Fruit fly (Drosophila melanogaster): ENCODE results near the gene CG17768.

CG17768 gene

DNA sequence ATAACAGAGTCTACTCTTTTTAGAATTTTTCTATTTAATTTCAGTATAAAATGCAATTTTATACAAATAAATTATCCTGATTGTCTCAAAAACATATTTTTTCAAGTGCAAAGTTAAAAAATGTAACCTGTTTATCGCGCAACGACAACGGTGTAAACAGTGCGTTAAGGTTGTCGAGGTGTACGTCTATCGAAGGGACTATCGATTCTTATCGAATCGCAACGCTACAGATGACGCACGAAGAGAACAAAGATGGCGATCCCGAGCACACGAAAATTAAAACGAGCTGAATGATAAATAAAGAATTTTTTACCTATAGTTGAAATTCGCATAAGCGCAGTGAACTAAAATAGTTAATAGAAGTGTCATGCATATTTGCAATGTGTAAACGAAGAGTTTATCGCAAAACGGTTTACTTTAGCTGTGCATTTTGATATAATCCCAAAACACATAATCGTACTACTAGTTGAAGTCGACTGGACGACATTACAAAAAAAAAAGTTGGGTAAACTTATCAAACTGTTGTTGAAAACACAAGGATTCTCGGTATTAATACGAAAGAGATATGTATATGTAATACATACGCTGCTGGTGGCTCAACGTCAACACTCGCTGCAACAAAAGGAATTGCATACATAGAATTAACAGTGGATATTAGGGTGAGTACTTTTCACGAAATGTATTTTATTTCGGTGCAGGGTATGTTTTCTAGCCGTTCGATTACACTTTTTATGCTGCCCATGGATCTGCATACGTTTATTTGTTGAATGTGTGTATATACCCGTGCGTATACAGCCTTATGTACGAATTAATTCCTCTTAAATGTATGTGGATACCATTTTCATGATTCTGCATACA is 16.9 kb downstream of the CG17768 start, which contains the start of gene da:
TSS of gene da (plus strand) at position 237 of the 858 bp plus-strand sequence.
- TF ChIP-seq pan (optimal IDR thresholded peaks at IDR 0.05) (no peak), EcR (GFP tag; optimal IDR thresholded peaks at IDR 0.05) (no peak), usp (GFP tag; optimal IDR thresholded peaks at IDR 0.05) (no peak), Dll (optimal IDR thresholded peaks at IDR 0.05) (no peak), psq (optimal IDR thresholded peaks at IDR 0.05) (no peak), CG8478 (optimal IDR thresholded peaks at IDR 0.05) (no peak)

DNA sequence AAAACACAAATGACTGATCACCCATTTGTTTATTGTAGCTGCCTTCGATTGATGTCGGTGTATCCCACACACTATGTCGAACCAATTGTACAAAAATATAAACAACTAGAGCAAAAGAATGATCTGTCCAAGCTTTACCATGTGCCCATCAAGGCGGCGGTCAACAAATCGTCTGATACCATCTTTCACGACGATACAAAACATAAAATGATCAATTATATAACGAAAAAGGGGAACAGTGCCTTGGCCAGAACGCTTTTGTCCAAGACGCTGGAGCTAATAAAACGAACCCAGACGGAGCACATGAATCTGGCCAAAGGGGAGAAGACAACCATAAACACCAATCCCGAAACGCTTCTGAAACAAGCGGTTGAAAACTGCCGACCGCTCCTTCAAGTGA is 18.2 kb downstream of the CG17768 start:
- no peak for TF ChIP-seq pan (optimal IDR thresholded peaks at IDR 0.05)
- TF ChIP-seq psq (optimal IDR thresholded peaks at IDR 0.05): no peak
- no peak for TF ChIP-seq Dll (optimal IDR thresholded peaks at IDR 0.05)
- TF ChIP-seq EcR (GFP tag; optimal IDR thresholded peaks at IDR 0.05): no peak
- no peak for TF ChIP-seq CG8478 (optimal IDR thresholded peaks at IDR 0.05)
- no peak for TF ChIP-seq usp (GFP tag; optimal IDR thresholded peaks at IDR 0.05)

DNA sequence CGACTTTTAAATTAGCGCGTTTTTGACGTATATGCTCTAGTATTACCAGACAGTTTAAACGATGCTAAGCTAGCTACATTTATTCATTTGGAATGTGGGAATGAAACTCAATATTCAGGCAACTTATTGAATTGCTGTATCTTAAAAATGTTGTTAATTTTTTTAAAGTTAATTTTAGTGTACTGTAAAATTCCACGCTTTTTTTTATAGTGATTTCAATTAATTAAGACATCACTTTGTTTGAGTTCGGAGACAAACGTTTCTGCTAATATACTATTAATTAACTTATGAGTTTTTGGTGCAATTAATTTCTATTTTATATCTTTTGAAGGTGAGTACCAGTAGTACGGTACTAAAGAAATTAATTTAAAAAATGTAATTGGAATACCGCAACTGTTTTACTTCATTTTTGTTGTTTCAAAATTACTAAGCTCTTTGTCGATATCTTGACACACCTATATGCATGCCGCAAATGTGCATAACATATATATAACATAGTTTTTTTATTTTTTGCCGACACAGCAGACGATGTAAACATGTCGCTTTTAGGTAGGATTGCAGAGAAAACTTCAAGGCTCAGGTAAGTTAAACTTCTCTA is 18.7 kb downstream of the CG17768 start, which contains the start of the genes Cdk1 and mRpS7:
TSS of gene Cdk1 (minus strand) at position 55 of the 598 bp plus-strand sequence.
TSS of gene mRpS7 (plus strand) at position 455 of the 598 bp plus-strand sequence.
- TF ChIP-seq Dll (optimal IDR thresholded peaks at IDR 0.05) (no peak), pan (optimal IDR thresholded peaks at IDR 0.05) (no peak), EcR (GFP tag; optimal IDR thresholded peaks at IDR 0.05) (no peak), usp (GFP tag; optimal IDR thresholded peaks at IDR 0.05) (no peak), CG8478 (optimal IDR thresholded peaks at IDR 0.05) (no peak), psq (optimal IDR thresholded peaks at IDR 0.05) (no peak)

DNA sequence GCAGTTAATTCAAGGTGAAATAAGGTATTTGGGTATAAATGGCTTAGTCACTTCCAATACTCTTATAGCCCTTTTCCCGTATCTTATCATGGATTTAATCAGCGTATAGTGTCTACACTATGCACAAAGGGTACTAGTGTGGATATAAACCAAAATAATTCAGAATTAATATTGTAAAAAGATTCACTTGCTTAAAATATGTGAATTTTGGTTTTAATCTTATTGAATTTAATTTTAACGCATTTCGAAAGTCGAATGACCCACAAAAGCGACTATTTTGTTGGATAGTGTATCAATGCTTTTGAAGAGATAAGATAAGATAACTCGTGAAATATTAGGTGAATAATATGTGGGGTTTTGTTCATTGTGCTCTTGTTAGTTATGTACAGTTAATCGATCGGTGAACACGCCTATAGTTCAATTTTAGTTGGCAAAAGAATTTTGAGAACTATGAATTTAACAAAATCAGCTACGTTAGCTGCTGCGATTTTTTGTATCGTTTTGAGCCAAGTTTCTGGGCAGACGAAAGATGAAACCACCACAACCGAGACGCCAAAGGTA is 23.0 kb downstream of the CG17768 start, which contains the start of gene CG5096:
TSS of gene CG5096 (plus strand) at position 374 of the 561 bp plus-strand sequence.
- TF ChIP-seq Dll (optimal IDR thresholded peaks at IDR 0.05) (no peak), psq (optimal IDR thresholded peaks at IDR 0.05) (no peak), usp (GFP tag; optimal IDR thresholded peaks at IDR 0.05) (no peak), EcR (GFP tag; optimal IDR thresholded peaks at IDR 0.05) (no peak), pan (optimal IDR thresholded peaks at IDR 0.05) (no peak), CG8478 (optimal IDR thresholded peaks at IDR 0.05) (no peak)

DNA sequence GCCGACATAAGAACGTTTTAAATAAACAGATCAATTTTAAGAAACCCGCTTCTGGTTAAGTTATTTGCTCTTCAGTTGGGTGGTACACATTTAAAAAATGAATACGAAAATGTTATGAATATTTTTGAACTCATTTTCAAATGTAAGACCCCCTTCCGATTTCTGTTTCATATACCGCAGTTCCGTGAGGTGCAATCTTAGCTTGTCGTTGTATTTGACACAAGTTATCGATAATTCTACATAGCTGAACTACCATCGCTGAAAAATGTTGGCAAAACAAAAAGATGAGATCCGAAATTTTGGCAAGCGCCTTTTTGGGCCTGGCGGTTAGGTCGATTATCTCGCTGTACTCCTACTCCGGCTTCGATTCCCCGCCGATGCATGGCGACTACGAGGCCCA is 25.1 kb downstream of the CG17768 start, which contains the start of gene gny:
TSS of gene gny (plus strand) at position 239 of the 400 bp plus-strand sequence.
- no peak for TF ChIP-seq pan (optimal IDR thresholded peaks at IDR 0.05)
- no peak for TF ChIP-seq CG8478 (optimal IDR thresholded peaks at IDR 0.05)
- TF ChIP-seq Dll (optimal IDR thresholded peaks at IDR 0.05): no peak
- TF ChIP-seq usp (GFP tag; optimal IDR thresholded peaks at IDR 0.05): no peak
- TF ChIP-seq EcR (GFP tag; optimal IDR thresholded peaks at IDR 0.05): no peak
- TF ChIP-seq psq (optimal IDR thresholded peaks at IDR 0.05): no peak

DNA sequence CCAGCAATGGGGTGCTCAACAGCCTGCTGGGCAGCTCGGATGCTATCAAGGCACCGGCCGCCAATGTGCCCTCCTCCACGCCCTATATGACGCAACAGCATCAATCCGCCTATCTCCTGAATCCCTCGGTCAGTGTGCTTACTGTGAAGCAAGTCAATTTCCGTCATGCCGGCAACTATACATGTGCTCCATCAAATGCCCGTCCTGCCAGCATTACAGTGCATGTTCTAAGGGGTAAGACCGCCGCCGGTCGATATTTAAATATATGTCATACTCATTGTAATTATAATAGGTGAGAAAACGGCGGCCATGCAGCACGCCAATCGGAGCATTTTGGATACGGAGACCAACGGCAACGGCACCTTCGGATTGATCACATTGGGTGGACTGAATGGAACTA is 26.4 kb downstream of the CG17768 start:
- TF ChIP-seq usp (GFP tag; optimal IDR thresholded peaks at IDR 0.05) (no peak), EcR (GFP tag; optimal IDR thresholded peaks at IDR 0.05) (no peak), CG8478 (optimal IDR thresholded peaks at IDR 0.05) (no peak), Dll (optimal IDR thresholded peaks at IDR 0.05) (no peak), pan (optimal IDR thresholded peaks at IDR 0.05) (no peak), psq (optimal IDR thresholded peaks at IDR 0.05) (no peak)

DNA sequence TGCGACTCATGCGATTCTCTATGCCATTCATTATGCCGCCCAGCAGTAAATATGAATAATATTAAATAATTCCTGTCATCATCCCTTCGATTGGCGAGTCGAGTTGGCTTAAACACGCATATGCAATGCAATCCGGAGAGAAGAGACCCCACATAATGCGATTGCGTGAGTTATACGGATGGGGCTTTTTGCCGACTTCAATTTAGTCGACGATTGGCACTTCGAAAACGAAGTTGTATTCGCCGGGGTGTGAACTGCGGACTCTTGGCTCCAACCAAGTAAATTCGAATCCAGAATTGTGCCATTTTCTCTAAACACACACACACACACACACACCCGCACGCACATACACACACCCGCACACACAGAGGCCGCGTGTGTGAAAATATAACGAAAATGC is 28.7 kb downstream of the CG17768 start:
- no peak for TF ChIP-seq psq (optimal IDR thresholded peaks at IDR 0.05)
- peak; percentile 2 for TF ChIP-seq pan (optimal IDR thresholded peaks at IDR 0.05)

DNA sequence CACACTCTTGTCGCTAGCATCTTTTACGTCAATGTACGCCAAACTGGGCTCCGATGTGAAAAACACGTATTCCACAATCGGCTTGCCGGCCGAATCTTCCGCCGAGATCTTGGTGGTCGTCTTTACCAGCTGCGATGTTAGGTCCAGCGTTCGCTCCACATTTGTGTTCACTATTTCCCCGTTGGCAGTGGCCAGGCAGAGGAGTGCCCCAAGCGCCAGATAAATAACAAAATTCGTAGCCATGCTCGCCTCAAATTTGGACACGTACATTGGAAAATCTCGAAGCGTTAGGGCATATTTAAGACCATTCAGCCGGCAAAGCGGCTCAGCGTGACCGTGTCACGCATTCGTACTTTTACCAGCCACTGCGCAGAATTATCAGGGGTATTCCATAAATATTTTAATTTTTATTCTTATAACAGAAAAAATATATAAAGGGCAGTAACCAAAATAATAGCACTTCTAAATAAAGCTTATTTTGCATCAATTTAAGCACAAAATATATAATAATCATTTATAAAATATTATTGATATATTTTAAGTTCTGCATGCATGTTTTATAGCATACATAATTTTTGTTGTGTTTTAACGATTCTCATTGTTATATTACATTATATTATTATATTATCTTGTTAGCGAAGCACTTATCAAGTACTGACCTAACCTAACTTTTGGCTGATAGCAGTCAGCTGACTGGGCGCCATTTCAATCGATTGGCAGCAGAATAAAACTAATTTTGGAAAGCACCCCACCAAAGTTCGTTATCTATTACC is 29.4 kb downstream of the CG17768 start, which contains the start of the genes CG33303 and dpr19:
TSS of gene CG33303 (minus strand) at position 294 of the 773 bp plus-strand sequence.
TSS of gene dpr19 (plus strand) at position 705 of the 773 bp plus-strand sequence.
- TF ChIP-seq pan (optimal IDR thresholded peaks at IDR 0.05) (peak; percentile 21), EcR (GFP tag; optimal IDR thresholded peaks at IDR 0.05) (no peak)

DNA sequence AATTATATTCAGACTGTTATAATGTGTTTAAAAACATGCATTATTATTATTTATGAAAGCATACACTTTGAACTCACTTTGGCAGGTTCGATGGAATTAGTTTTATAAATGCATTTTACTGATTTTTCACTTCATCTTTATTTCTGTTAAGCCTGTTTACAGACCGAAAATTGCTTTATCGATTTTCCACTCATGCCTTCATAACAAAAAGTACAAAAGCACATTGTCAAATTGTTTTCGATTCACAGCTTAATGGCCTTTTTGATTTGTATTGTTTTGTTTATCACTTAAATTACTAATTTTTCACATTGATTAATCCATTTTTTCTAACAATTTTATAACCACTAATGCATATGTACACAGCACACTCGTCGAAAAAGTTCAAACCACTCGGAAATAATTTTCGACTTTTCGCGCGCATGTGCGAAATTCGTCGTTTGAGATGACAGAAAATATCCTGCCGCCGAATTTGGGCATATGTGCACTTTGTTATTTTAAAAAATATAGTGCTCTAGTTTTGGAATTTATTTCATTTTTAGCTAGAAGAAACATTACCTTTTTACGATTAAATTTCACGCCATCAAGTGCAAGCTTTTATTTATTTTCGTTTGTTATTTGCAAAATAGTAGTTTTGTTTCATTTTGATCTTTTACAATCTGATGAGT is 31.3 kb downstream of the CG17768 start, which contains the start of gene rho-5:
TSS of gene rho-5 (minus strand) at position 296 of the 665 bp plus-strand sequence.
- no peak for TF ChIP-seq EcR (GFP tag; optimal IDR thresholded peaks at IDR 0.05)
- TF ChIP-seq psq (optimal IDR thresholded peaks at IDR 0.05): no peak
- no peak for TF ChIP-seq CG8478 (optimal IDR thresholded peaks at IDR 0.05)
- no peak for TF ChIP-seq Dll (optimal IDR thresholded peaks at IDR 0.05)
- TF ChIP-seq usp (GFP tag; optimal IDR thresholded peaks at IDR 0.05): no peak
- no peak for TF ChIP-seq pan (optimal IDR thresholded peaks at IDR 0.05)

DNA sequence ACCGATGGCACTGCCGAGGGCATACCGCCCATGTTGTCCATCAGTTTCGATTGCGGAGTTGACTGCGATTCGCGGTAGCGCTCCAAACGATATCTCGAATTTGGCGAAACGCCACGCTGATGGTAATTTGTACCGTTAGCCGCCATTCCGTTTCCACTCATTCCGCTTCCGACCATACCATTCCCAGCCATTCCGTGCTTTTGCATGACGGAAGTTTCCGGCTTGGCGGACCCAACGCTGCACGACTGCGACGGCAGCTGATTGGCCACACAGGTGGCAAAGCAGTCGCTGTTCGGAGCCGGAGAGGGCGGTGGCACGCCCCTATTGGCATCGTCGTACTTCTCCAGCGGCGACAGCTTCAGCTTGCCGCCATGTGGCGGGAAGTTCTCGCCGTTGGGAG is 32.7 kb downstream of the CG17768 start:
- TF ChIP-seq Dll (optimal IDR thresholded peaks at IDR 0.05) (no peak), usp (GFP tag; optimal IDR thresholded peaks at IDR 0.05) (no peak), CG8478 (optimal IDR thresholded peaks at IDR 0.05) (no peak), psq (optimal IDR thresholded peaks at IDR 0.05) (no peak), EcR (GFP tag; optimal IDR thresholded peaks at IDR 0.05) (no peak), pan (optimal IDR thresholded peaks at IDR 0.05) (no peak)

DNA sequence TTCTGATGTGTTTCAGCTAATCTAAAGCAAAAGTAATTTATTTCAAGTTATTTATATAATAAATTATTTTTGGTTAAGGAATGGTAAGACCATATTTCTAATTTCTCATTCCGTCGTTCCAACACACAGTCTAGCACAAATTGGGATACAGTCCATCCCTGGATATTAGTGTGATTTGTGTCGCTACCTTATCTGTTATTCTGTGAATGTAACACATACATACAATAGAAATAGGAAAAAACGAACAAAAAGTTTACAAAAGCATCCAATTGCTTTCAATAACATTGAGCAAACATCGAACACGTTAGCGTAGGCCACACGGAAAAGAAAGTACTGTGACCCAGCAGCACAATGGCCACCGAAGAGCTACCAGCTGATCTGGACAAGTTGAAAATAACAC is 38.5 kb downstream of the CG17768 start, which contains the start of gene CG5056:
TSS of gene CG5056 (plus strand) at position 168 of the 400 bp plus-strand sequence.
- TF ChIP-seq Dll (optimal IDR thresholded peaks at IDR 0.05) (no peak), psq (optimal IDR thresholded peaks at IDR 0.05) (no peak), usp (GFP tag; optimal IDR thresholded peaks at IDR 0.05) (no peak), CG8478 (optimal IDR thresholded peaks at IDR 0.05) (no peak), EcR (GFP tag; optimal IDR thresholded peaks at IDR 0.05) (no peak), pan (optimal IDR thresholded peaks at IDR 0.05) (no peak)

Measured in whole organism.